Worm (Caenorhabditis elegans): Measurements from ENCODE around the gene abu-10.

ce11 chrX:3783659-3784058 lies 14.3 kb upstream of the abu-10 start:
- TF ChIP-seq med-1 (GFP tag; optimal IDR thresholded peaks at IDR 0.05; ENCODE audit: insufficient read depth) (no peak), klf-2 (GFP tag; conservative IDR thresholded peaks at IDR 0.05) (no peak), ztf-23 (GFP tag; IDR thresholded peaks at IDR 0.05) (no peak)
